Fruit fly (Drosophila melanogaster): ENCODE results near the gene CG32277.

- no peak for TF ChIP-seq EcR (GFP tag; optimal IDR thresholded peaks at IDR 0.05)
- TF ChIP-seq Pif1B (GFP tag; optimal IDR thresholded peaks at IDR 0.05): no peak
- no peak for TF ChIP-seq Pif1A (GFP tag; optimal IDR thresholded peaks at IDR 0.05)
- no peak for TF ChIP-seq CG8159 (tag; optimal IDR thresholded peaks at IDR 0.05)
- TF ChIP-seq gl (tag; optimal IDR thresholded peaks at IDR 0.05): no peak
- TF ChIP-seq CG13204 (GFP tag; optimal IDR thresholded peaks at IDR 0.05): no peak
- no peak for TF ChIP-seq Snoo (tag; optimal IDR thresholded peaks at IDR 0.05)
- no peak for TF ChIP-seq Ets98B (GFP tag; IDR thresholded peaks at IDR 0.05)
- no peak for TF ChIP-seq CG34367 (tag; optimal IDR thresholded peaks at IDR 0.05)
- TF ChIP-seq CG4496 (GFP tag; IDR thresholded peaks at IDR 0.05): no peak
Observed at dm6 chr3L:3157651-3158050, 47.6 kb downstream of the CG32277 start.

All from whole organism, pupa.